Worm (Caenorhabditis elegans): ENCODE measurements around the gene col-128.

DNA sequence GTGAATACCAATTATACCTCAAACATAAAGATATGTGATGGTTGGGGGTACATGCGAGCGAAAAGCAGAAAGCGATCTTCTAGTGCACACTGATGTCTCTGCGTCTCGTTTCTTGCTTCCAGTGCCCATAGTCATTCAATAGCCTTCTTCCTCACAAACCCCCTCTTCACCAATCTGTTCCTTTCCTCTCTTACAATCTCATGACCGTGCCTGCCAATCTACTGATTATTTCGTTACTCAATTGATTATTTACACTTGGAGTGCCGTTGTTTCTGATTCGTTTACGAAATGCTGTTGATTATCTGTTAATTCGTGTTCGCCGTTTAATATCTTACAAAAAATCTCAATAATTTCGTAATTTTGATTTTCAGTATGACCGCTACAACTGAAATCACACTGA lies 33.1 kb upstream of the col-128 start:
- TF ChIP-seq lsy-2 (tag; optimal IDR thresholded peaks at IDR 0.05) (no peak), nhr-76 (tag; optimal IDR thresholded peaks at IDR 0.05) (no peak), elt-3 (tag; optimal IDR thresholded peaks at IDR 0.05) (no peak)

All from whole organism, mixed stage, embryonic.